Fruit fly (Drosophila melanogaster) whole organism, embryonic: ENCODE data around the gene HIP-R.
A peak's percentile ranks its signal among the peaks of the same experiment; 100 is the strongest.

Source experiments
- Adf1 ChIP-seq: fragments of 200-800 bp; sonication (Bioruptor generic); IDR thresholded peaks from 2 replicates; pipeline ENCODE4 v1.3.6; 2022; ENCODE audit warnings: missing biosample characterization, missing genetic modification characterization
- B-H1 ChIP-seq: fragments of 200-800 bp; sonication (Bioruptor generic); IDR thresholded peaks from 3 replicates; pipeline ENCODE4 v1.3.6; 2022; ENCODE audit warnings: missing biosample characterization, missing genetic modification characterization
- Bgb ChIP-seq: fragments of 200-800 bp; sonication (Bioruptor generic); IDR thresholded peaks from 2 replicates; pipeline ENCODE4 v1.3.6; 2022; ENCODE audit warnings: missing biosample characterization, missing genetic modification characterization; ENCODE audit not compliant: partially characterized antibody
- CG11093 ChIP-seq: fragments of 200-800 bp; sonication (Bioruptor generic); IDR thresholded peaks from 3 replicates; pipeline ENCODE4 v1.3.6; 2022; ENCODE audit warnings: missing biosample characterization, missing genetic modification characterization
- CG12071 ChIP-seq: fragments of 200-800 bp; sonication (Bioruptor generic); optimal IDR thresholded peaks from 3 replicates; lab custom pipeline; 2018; ENCODE audit warnings: missing biosample characterization, mild to moderate bottlenecking, missing genetic modification characterization
- CG12744 ChIP-seq: fragments of 200-800 bp; sonication (Bioruptor generic); optimal IDR thresholded peaks from 2 replicates; lab custom pipeline; 2016; ENCODE audit warnings: missing biosample characterization, missing genetic modification characterization
- CG12769 ChIP-seq: fragments of 200-800 bp; sonication (Bioruptor generic); optimal IDR thresholded peaks from 2 replicates; lab custom pipeline; 2019; ENCODE audit warnings: missing biosample characterization, mild to moderate bottlenecking, missing genetic modification characterization, moderate library complexity
- CG13894 ChIP-seq: fragments of 200-800 bp; sonication (Bioruptor generic); optimal IDR thresholded peaks from 3 replicates; lab custom pipeline; 2018; ENCODE audit warnings: missing biosample characterization, mild to moderate bottlenecking, missing genetic modification characterization, moderate library complexity
- CG15479 ChIP-seq: fragments of 200-800 bp; sonication (Bioruptor generic); optimal IDR thresholded peaks from 3 replicates; lab custom pipeline; 2019; ENCODE audit warnings: missing biosample characterization, mild to moderate bottlenecking, missing genetic modification characterization, moderate library complexity
- CG1603 ChIP-seq: fragments of 200-800 bp; sonication (Bioruptor generic); optimal IDR thresholded peaks from 2 replicates; lab custom pipeline; 2019; ENCODE audit warnings: missing biosample characterization, mild to moderate bottlenecking, missing genetic modification characterization, moderate library complexity
- CG16779 ChIP-seq: fragments of 200-800 bp; sonication (Bioruptor generic); IDR thresholded peaks from 2 replicates; pipeline ENCODE4 v1.3.6; 2022; ENCODE audit warnings: missing biosample characterization, missing genetic modification characterization
- CG31224 ChIP-seq: fragments of 200-800 bp; sonication (Bioruptor generic); IDR thresholded peaks from 2 replicates; pipeline ENCODE4 v1.3.6; 2022; ENCODE audit warnings: missing biosample characterization, missing genetic modification characterization
- CG34376 ChIP-seq: fragments of 200-800 bp; sonication (Bioruptor generic); optimal IDR thresholded peaks from 2 replicates; lab custom pipeline; 2018; ENCODE audit warnings: missing biosample characterization, mild to moderate bottlenecking, missing genetic modification characterization
- CG6175 ChIP-seq: fragments of 200-800 bp; sonication (Bioruptor generic); IDR thresholded peaks from 3 replicates; pipeline ENCODE4 v1.3.6; 2022; ENCODE audit warnings: missing biosample characterization, missing genetic modification characterization
- CG7839 ChIP-seq: fragments of 200-800 bp; sonication (Bioruptor generic); optimal IDR thresholded peaks from 3 replicates; lab custom pipeline; 2018; ENCODE audit warnings: missing biosample characterization, mild to moderate bottlenecking, missing genetic modification characterization, moderate library complexity
- CG7987 ChIP-seq: fragments of 200-800 bp; sonication (Bioruptor generic); optimal IDR thresholded peaks from 2 replicates; lab custom pipeline; 2018; ENCODE audit warnings: missing biosample characterization, mild to moderate bottlenecking, missing genetic modification characterization, moderate library complexity
- CG8478 ChIP-seq: fragments of >200 bp; optimal IDR thresholded peaks from 2 replicates; lab custom pipeline; 2018
- CG9876 ChIP-seq: fragments of 200-800 bp; sonication (Bioruptor generic); optimal IDR thresholded peaks from 2 replicates; lab custom pipeline; 2016; ENCODE audit warnings: missing biosample characterization, missing genetic modification characterization
- Deaf1 ChIP-seq: fragments of 200-800 bp; optimal IDR thresholded peaks from 3 replicates; lab custom pipeline; 2019; ENCODE audit warnings: missing biosample characterization, mild to moderate bottlenecking, missing genetic modification characterization, moderate library complexity
- Dll ChIP-seq: fragments of 200-800 bp; sonication (Bioruptor generic); IDR thresholded peaks from 4 replicates; pipeline ENCODE4 v1.3.6; 2022; ENCODE audit warnings: missing biosample characterization, missing genetic modification characterization; ENCODE audit not compliant: partially characterized antibody
- Drgx ChIP-seq: fragments of 200-800 bp; sonication (Bioruptor generic); IDR thresholded peaks from 2 replicates; pipeline ENCODE4 v1.3.6; 2022; ENCODE audit warnings: missing biosample characterization, missing genetic modification characterization
- ERR ChIP-seq: fragments of 200-800 bp; sonication (Bioruptor generic); optimal IDR thresholded peaks from 2 replicates; lab custom pipeline; 2016; ENCODE audit warnings: missing biosample characterization, missing genetic modification characterization
- HmgD ChIP-seq: fragments of 200-800 bp; sonication (Bioruptor generic); optimal IDR thresholded peaks from 3 replicates; lab custom pipeline; 2016; ENCODE audit warnings: missing biosample characterization, missing genetic modification characterization
- HmgZ ChIP-seq: fragments of 200-800 bp; sonication (Bioruptor generic); optimal IDR thresholded peaks from 2 replicates; lab custom pipeline; 2018; ENCODE audit warnings: missing biosample characterization, mild to moderate bottlenecking, missing genetic modification characterization
- Hr3 ChIP-seq: fragments of 200-800 bp; sonication (Bioruptor generic); optimal IDR thresholded peaks from 3 replicates; lab custom pipeline; 2016; ENCODE audit warnings: missing biosample characterization, missing genetic modification characterization
- Lpt ChIP-seq: fragments of >200 bp; optimal IDR thresholded peaks from 2 replicates; lab custom pipeline; 2018; ENCODE audit warnings: missing biosample characterization, missing genetic modification characterization
- MBD-R2 ChIP-seq: fragments of 200-800 bp; sonication (Bioruptor generic); IDR thresholded peaks from 2 replicates; pipeline ENCODE4 v1.3.6; 2022; ENCODE audit warnings: missing biosample characterization, missing genetic modification characterization
- Nf-YB ChIP-seq: fragments of 200-800 bp; sonication (Bioruptor generic); optimal IDR thresholded peaks from 3 replicates; lab custom pipeline; 2019; ENCODE audit warnings: missing biosample characterization, mild to moderate bottlenecking, missing genetic modification characterization, moderate library complexity
- PHDP ChIP-seq: fragments of 200-800 bp; sonication (Bioruptor generic); optimal IDR thresholded peaks from 3 replicates; lab custom pipeline; 2018; ENCODE audit warnings: missing biosample characterization, mild to moderate bottlenecking, missing genetic modification characterization, moderate library complexity
- Pdp1 ChIP-seq, 2 experiments: fragments of 200-800 bp; sonication (Bioruptor generic); optimal IDR thresholded peaks; 3 replicates each; lab custom pipeline; 2016; ENCODE audit warnings: missing biosample characterization in 2 of 2, missing genetic modification characterization in 2 of 2, mild to moderate bottlenecking in 1 of 2, moderate library complexity in 1 of 2
- Scr ChIP-seq: fragments of 200-800 bp; sonication (Bioruptor generic); IDR thresholded peaks from 2 replicates; pipeline ENCODE4 v1.3.6; 2022; ENCODE audit warnings: missing biosample characterization, missing genetic modification characterization; ENCODE audit not compliant: partially characterized antibody
- Side ChIP-seq: fragments of 200-800 bp; sonication (Bioruptor generic); optimal IDR thresholded peaks from 2 replicates; lab custom pipeline; 2016; ENCODE audit warnings: missing biosample characterization, missing genetic modification characterization
- abd-A ChIP-seq: fragments of 200-800 bp; sonication (Bioruptor generic); optimal IDR thresholded peaks from 3 replicates; lab custom pipeline; 2019; ENCODE audit warnings: missing biosample characterization, mild to moderate bottlenecking, missing genetic modification characterization, moderate library complexity
- aop ChIP-seq: fragments of 200-800 bp; sonication (Bioruptor generic); IDR thresholded peaks from 2 replicates; pipeline ENCODE4 v1.3.6; 2022; ENCODE audit warnings: missing biosample characterization, missing genetic modification characterization
- bab2 ChIP-seq: fragments of 200-800 bp; sonication (Bioruptor generic); optimal IDR thresholded peaks from 2 replicates; lab custom pipeline; 2016; ENCODE audit warnings: missing biosample characterization, missing genetic modification characterization
- cg ChIP-seq: fragments of 200-800 bp; sonication (Bioruptor generic); optimal IDR thresholded peaks from 3 replicates; lab custom pipeline; 2019; ENCODE audit warnings: missing biosample characterization, mild to moderate bottlenecking, missing genetic modification characterization, moderate library complexity
- cwo ChIP-seq: fragments of 200-800 bp; sonication (Bioruptor generic); optimal IDR thresholded peaks from 3 replicates; lab custom pipeline; 2017; ENCODE audit warnings: missing biosample characterization, missing genetic modification characterization, mild to moderate bottlenecking, moderate library complexity, missing genetic modification reagents
- disco-r ChIP-seq: fragments of 200-800 bp; sonication (Bioruptor generic); optimal IDR thresholded peaks from 2 replicates; lab custom pipeline; 2016; ENCODE audit warnings: missing biosample characterization, missing genetic modification characterization
- ftz-f1 ChIP-seq: fragments of 200-800 bp; sonication (Bioruptor generic); optimal IDR thresholded peaks from 2 replicates; lab custom pipeline; 2016; ENCODE audit warnings: missing biosample characterization, missing genetic modification characterization
- gce ChIP-seq: fragments of 200-800 bp; sonication (Bioruptor generic); IDR thresholded peaks from 3 replicates; pipeline ENCODE4 v1.3.6; 2022; ENCODE audit warnings: missing biosample characterization, missing genetic modification characterization
- knrl ChIP-seq: fragments of 200-800 bp; sonication (Bioruptor generic); IDR thresholded peaks from 3 replicates; pipeline ENCODE4 v1.3.6; 2022; ENCODE audit warnings: missing biosample characterization, missing genetic modification characterization; ENCODE audit not compliant: partially characterized antibody
- lab ChIP-seq: fragments of 200-800 bp; sonication (Bioruptor generic); optimal IDR thresholded peaks from 3 replicates; lab custom pipeline; 2017; ENCODE audit warnings: missing biosample characterization, missing genetic modification characterization, mild to moderate bottlenecking, moderate library complexity, missing genetic modification reagents
- pros ChIP-seq: fragments of 200-800 bp; sonication (Bioruptor generic); optimal IDR thresholded peaks from 3 replicates; lab custom pipeline; 2019; ENCODE audit warnings: missing biosample characterization, mild to moderate bottlenecking, missing genetic modification characterization, moderate library complexity
- sd ChIP-seq: fragments of 200-800 bp; sonication (Bioruptor generic); optimal IDR thresholded peaks from 3 replicates; lab custom pipeline; 2018; ENCODE audit warnings: missing biosample characterization, mild to moderate bottlenecking, missing genetic modification characterization, moderate library complexity
- stc ChIP-seq: fragments of 200-800 bp; sonication (Bioruptor generic); IDR thresholded peaks from 2 replicates; pipeline ENCODE4 v1.3.6; 2022; ENCODE audit warnings: missing biosample characterization, missing genetic modification characterization
- tna ChIP-seq: fragments of 200-800 bp; sonication (Bioruptor generic); IDR thresholded peaks from 2 replicates; pipeline ENCODE4 v1.3.6; 2022; ENCODE audit warnings: missing biosample characterization, missing genetic modification characterization; ENCODE audit not compliant: partially characterized antibody
- unc-4 ChIP-seq: fragments of 200-800 bp; sonication (Bioruptor generic); IDR thresholded peaks from 2 replicates; pipeline ENCODE4 v1.3.6; 2022; ENCODE audit warnings: missing biosample characterization, missing genetic modification characterization; ENCODE audit not compliant: partially characterized antibody
- vvl ChIP-seq: fragments of 200-800 bp; sonication (Bioruptor generic); IDR thresholded peaks from 2 replicates; pipeline ENCODE4 v1.3.6; 2022; ENCODE audit warnings: missing biosample characterization, missing genetic modification characterization

Gene HIP-R

dm6 chrX:3744492-3745263, 45.1 kb upstream of the HIP-R start (continued):
- peak; percentile 49 for TF ChIP-seq Side (GFP tag; lab: Kevin White, UChicago)
- peak; percentile 90 for TF ChIP-seq CG12769 (tag; lab: Kevin White, UChicago)
- no peak for TF ChIP-seq CG11093
- peak; percentile 83 for TF ChIP-seq ERR (GFP tag; lab: Kevin White, UChicago)
- no peak for TF ChIP-seq disco-r (GFP tag; lab: Kevin White, UChicago)
- TF ChIP-seq CG12071 (GFP tag; lab: Kevin White, UChicago), result peak; percentile 21
- 0 out of 4 replicates have a peak, but pooled peaks have one; percentile 23 for TF ChIP-seq Dll (GFP tag; lab: Robert Waterston, UW)
- TF ChIP-seq gce, result no peak; the same call in 2 of the 3 replicates
- TF ChIP-seq Adf1 (GFP tag; lab: Robert Waterston, UW), result peak; percentile 81
- no peak for TF ChIP-seq bab2 (GFP tag; lab: Kevin White, UChicago)
- no peak for TF ChIP-seq lab (GFP tag; lab: Kevin White, UChicago)
- TF ChIP-seq vvl (GFP tag; lab: Robert Waterston, UW), result 0 out of 2 replicates have a peak, but pooled peaks have one; percentile 3
- TF ChIP-seq MBD-R2 (GFP tag; lab: Robert Waterston, UW), result no peak
- no peak for TF ChIP-seq Hr3
- TF ChIP-seq CG34376 (GFP tag; lab: Kevin White, UChicago), result peak; percentile 89
- peak; percentile 47 for TF ChIP-seq CG12744 (GFP tag; lab: Kevin White, UChicago)
- peak; percentile 8; the same call in 1 of the 2 replicates for TF ChIP-seq CG31224 (GFP tag; lab: Robert Waterston, UW)
- TF ChIP-seq aop (GFP tag; lab: Robert Waterston, UW), result peak; percentile 81
- TF ChIP-seq Deaf1 (tag; lab: Kevin White, UChicago), result peak; percentile 99
- peak; percentile 44 for TF ChIP-seq sd (tag; lab: Kevin White, UChicago)
- no peak for TF ChIP-seq Nf-YB (GFP tag; lab: Kevin White, UChicago)
- 0 out of 3 replicates have a peak, but pooled peaks have one; percentile 27 for TF ChIP-seq CG6175 (GFP tag; lab: Robert Waterston, UW)
- peak; percentile 94 for TF ChIP-seq CG15479 (GFP tag; lab: Kevin White, UChicago)
- TF ChIP-seq abd-A, result peak; percentile 99
- peak; percentile 80 for TF ChIP-seq pros
- 0 out of 2 replicates have a peak, but pooled peaks have one; percentile 28 for TF ChIP-seq unc-4 (GFP tag; lab: Robert Waterston, UW)
- peak in 1 of 2 experiments; percentile 98 for TF ChIP-seq Pdp1 (GFP tag; optimal IDR thresholded peaks at IDR 0.05; lab: Kevin White, UChicago)
- TF ChIP-seq CG8478 (lab: Kevin White, UChicago), result peak; percentile 81
- TF ChIP-seq Bgb (GFP tag; lab: Robert Waterston, UW), result peak; percentile 25; the same call in 1 of the 2 replicates
- peak; percentile 50 for TF ChIP-seq HmgZ (tag; lab: Kevin White, UChicago)
- no peak for TF ChIP-seq cwo (GFP tag; lab: Kevin White, UChicago)
- TF ChIP-seq B-H1 (GFP tag; lab: Robert Waterston, UW), result no peak
- peak; percentile 47 for TF ChIP-seq CG7987 (GFP tag; lab: Kevin White, UChicago)
- TF ChIP-seq knrl, result no peak
- TF ChIP-seq CG16779 (GFP tag; lab: Robert Waterston, UW), result 0 out of 2 replicates have a peak, but pooled peaks have one; percentile 49
- TF ChIP-seq CG13894, result peak; percentile 73
- TF ChIP-seq HmgD, result peak; percentile 59
- TF ChIP-seq stc (GFP tag; lab: Robert Waterston, UW), result no peak
- TF ChIP-seq CG7839 (tag; lab: Kevin White, UChicago), result no peak
- peak; percentile 18; the same call in 1 of the 2 replicates for TF ChIP-seq Scr (GFP tag; lab: Robert Waterston, UW)
- TF ChIP-seq Lpt (GFP tag; lab: Kevin White, UChicago), result no peak
- TF ChIP-seq PHDP (tag; lab: Kevin White, UChicago), result no peak
- peak; percentile 16 for TF ChIP-seq CG1603 (tag; lab: Kevin White, UChicago)
- TF ChIP-seq cg (GFP tag; lab: Kevin White, UChicago), result peak; percentile 97
- peak; percentile 50; the same call in 1 of the 2 replicates for TF ChIP-seq tna (GFP tag; lab: Robert Waterston, UW)
- no peak for TF ChIP-seq CG9876
- TF ChIP-seq ftz-f1, result peak; percentile 97
- peak; percentile 41 for TF ChIP-seq Drgx (GFP tag; lab: Robert Waterston, UW)
